Worm (Caenorhabditis elegans): ENCODE measurements around the gene C24A8.5.

The C24A8.5 gene

DNA sequence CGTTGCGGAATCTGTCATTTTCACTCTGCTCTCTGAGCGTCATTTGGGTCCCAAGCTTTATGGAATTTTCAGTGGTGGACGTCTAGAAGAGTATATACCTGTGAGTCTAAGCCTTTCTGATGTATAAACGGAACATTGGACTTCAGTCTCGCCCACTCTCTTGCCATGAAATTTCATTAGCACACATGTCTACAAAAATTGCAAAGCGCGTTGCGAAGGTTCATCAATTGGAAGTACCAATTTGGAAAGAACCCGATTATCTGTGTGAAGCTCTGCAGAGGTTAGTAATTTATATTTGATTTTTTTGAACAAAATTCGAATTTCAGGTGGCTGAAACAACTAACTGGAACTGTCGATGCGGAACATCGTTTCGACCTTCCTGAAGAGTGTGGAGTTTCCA is 38.9 kb downstream of the C24A8.5 start:
- TF ChIP-seq scrt-1 (GFP tag; IDR thresholded peaks at IDR 0.05) (no peak), B0310.2 (tag; optimal IDR thresholded peaks at IDR 0.05) (no peak), hnd-1 (tag; optimal IDR thresholded peaks at IDR 0.05) (no peak), ceh-36 (tag; optimal IDR thresholded peaks at IDR 0.05) (no peak)

DNA sequence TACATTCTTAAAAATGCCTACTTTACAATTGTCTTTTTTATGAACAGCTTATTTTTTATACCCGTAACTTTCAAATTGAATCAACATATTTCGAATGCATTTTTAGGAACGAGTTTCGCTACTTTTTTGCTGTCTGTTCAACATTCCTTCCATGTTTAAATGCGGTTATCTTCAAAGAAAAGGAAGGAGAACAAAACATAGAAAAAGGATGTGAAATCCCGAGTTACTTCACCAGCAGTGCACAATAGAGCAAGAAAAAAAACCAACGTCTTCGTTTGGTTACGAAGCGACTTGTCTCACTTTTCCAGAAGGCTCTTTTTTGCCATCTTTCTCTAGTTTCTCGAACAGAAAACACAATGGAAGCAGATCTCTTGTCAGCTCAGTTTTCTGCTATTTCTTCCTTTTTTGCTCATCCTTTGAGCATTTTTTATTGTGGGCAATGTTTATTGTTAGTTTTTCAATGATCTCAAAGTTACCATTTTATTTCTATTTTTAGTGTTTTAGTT is 43.0 kb downstream of the C24A8.5 start, which contains the start of gene cka-2:
Gene cka-2, plus strand, starts transcription at position 456 of the 506 bp plus-strand sequence.
- no peak for TF ChIP-seq ceh-36 (tag; optimal IDR thresholded peaks at IDR 0.05)
- TF ChIP-seq tbx-37 (GFP tag; conservative IDR thresholded peaks at IDR 0.05): no peak
- TF ChIP-seq F13C5.2 (tag; optimal IDR thresholded peaks at IDR 0.05): no peak
- TF ChIP-seq hnd-1 (tag; optimal IDR thresholded peaks at IDR 0.05): no peak
- TF ChIP-seq ceh-13 (GFP tag; optimal IDR thresholded peaks at IDR 0.05): no peak
- no peak for TF ChIP-seq hmbx-1 (tag; optimal IDR thresholded peaks at IDR 0.05)
- no peak for TF ChIP-seq ets-7 (tag; optimal IDR thresholded peaks at IDR 0.05)

ce11 chrX:4284470-4284869 is 44.2 kb downstream of the C24A8.5 start:
- TF ChIP-seq tra-4 (tag; optimal IDR thresholded peaks at IDR 0.05): no peak

ce11 chrX:4283989-4284388 is 44.7 kb downstream of the C24A8.5 start, which contains the start of gene ets-10:
ets-10 (plus strand) TSS chrX:4284189.
- TF ChIP-seq scrt-1 (GFP tag; IDR thresholded peaks at IDR 0.05) (no peak), ets-7 (tag; optimal IDR thresholded peaks at IDR 0.05) (no peak), flt-1 (GFP tag; IDR thresholded peaks at IDR 0.05) (no peak), F13C5.2 (tag; optimal IDR thresholded peaks at IDR 0.05) (no peak), ceh-36 (tag; optimal IDR thresholded peaks at IDR 0.05) (no peak), pes-1 (GFP tag; IDR thresholded peaks at IDR 0.05) (no peak), tra-4 (tag; optimal IDR thresholded peaks at IDR 0.05) (no peak), hnd-1 (tag; optimal IDR thresholded peaks at IDR 0.05) (no peak), ceh-13 (GFP tag; optimal IDR thresholded peaks at IDR 0.05) (no peak), tbx-37 (GFP tag; conservative IDR thresholded peaks at IDR 0.05) (no peak), hmbx-1 (tag; optimal IDR thresholded peaks at IDR 0.05) (no peak), B0310.2 (tag; optimal IDR thresholded peaks at IDR 0.05) (no peak), ama-1 (optimal IDR thresholded peaks at IDR 0.05) (no peak), aly-1 (tag; optimal IDR thresholded peaks at IDR 0.05) (no peak), hmg-4 (GFP tag; optimal IDR thresholded peaks at IDR 0.05) (no peak), sea-1 (GFP tag; conservative IDR thresholded peaks at IDR 0.05) (no peak), tbx-11 (GFP tag; IDR thresholded peaks at IDR 0.05) (no peak)

DNA sequence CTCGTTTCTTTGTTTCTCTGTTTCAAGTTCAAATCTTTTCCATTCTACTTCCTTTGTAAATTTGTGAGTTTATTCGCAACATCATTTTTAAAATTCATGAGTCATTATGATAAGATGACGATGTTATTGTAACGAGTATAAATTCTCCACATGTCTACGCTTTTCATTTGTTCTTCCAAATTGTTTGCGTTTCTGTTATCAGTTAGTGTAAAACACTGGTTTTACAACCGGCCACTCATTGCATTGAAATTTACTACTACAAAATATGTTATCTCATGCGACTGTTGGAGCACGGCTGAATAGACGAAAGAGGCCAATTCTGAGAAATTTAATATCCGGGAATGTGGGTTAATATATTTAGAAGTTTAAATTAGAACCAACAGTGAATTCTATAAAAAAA is 46.3 kb downstream of the C24A8.5 start, which contains the start of gene C52B9.19:
Gene C52B9.19, plus strand, starts transcription at position 176 of the 400 bp plus-strand sequence.
- TF ChIP-seq ceh-36 (tag; optimal IDR thresholded peaks at IDR 0.05) (no peak), B0310.2 (tag; optimal IDR thresholded peaks at IDR 0.05) (no peak), ets-7 (tag; optimal IDR thresholded peaks at IDR 0.05) (no peak), hnd-1 (tag; optimal IDR thresholded peaks at IDR 0.05) (no peak), aly-1 (tag; optimal IDR thresholded peaks at IDR 0.05) (no peak), tbx-37 (GFP tag; conservative IDR thresholded peaks at IDR 0.05) (no peak), scrt-1 (GFP tag; IDR thresholded peaks at IDR 0.05) (no peak), tra-4 (tag; optimal IDR thresholded peaks at IDR 0.05) (no peak), sea-1 (GFP tag; conservative IDR thresholded peaks at IDR 0.05) (no peak), hmg-4 (GFP tag; optimal IDR thresholded peaks at IDR 0.05) (no peak), ceh-13 (GFP tag; optimal IDR thresholded peaks at IDR 0.05) (no peak), ama-1 (optimal IDR thresholded peaks at IDR 0.05) (no peak), hmbx-1 (tag; optimal IDR thresholded peaks at IDR 0.05) (no peak), tbx-11 (GFP tag; IDR thresholded peaks at IDR 0.05) (no peak), F13C5.2 (tag; optimal IDR thresholded peaks at IDR 0.05) (no peak), flt-1 (GFP tag; IDR thresholded peaks at IDR 0.05) (no peak), pes-1 (GFP tag; IDR thresholded peaks at IDR 0.05) (no peak)

DNA sequence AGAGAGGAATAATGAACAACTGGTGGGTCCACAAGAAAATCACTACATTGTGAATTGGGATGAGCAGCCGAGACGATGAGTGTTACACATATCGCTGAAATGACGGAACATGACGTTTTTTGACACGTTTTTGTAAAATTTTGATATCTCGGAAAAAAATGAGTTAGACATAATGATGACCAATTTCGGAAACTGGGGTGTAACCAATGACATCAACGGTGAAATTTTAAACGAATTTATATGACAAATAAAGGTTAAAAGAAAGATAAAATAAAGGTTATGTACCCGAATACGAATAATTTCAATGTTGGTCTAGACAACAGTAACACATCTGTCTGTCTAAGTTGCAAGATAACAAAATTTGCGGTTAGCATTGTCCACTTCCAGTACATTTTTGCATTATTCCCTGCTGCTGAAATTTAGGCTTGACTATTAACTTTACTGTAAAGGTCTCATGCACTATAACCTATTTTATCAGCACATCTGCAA is 49.4 kb downstream of the C24A8.5 start, which contains the start of the genes twk-28 and ets-9:
Gene twk-28, minus strand, starts transcription at position 51 of the 489 bp plus-strand sequence.
Gene ets-9, plus strand, starts transcription at position 410 of the 489 bp plus-strand sequence.
- TF ChIP-seq hmbx-1 (tag; optimal IDR thresholded peaks at IDR 0.05): no peak

Data from whole organism, early embryonic.